Worm (Caenorhabditis elegans) whole organism, L3 larva: Measurements from ENCODE around the gene cdk-12.

ENCODE experiments used
- R02D3.7 ChIP-seq: fragments of 150-350 bp; optimal IDR thresholded peaks from 2 replicates; lab custom pipeline; 2014; ENCODE audit warnings: missing biosample characterization, missing genetic modification characterization
- ZK546.5 ChIP-seq: sonication (generic microtip); optimal IDR thresholded peaks from 2 replicates; lab custom pipeline; 2017; ENCODE audit warnings: missing biosample characterization, missing genetic modification characterization
- aly-2 ChIP-seq: fragments of 150-350 bp; optimal IDR thresholded peaks from 2 replicates; lab custom pipeline; 2014; ENCODE audit warnings: missing biosample characterization, missing genetic modification characterization
- ama-1 ChIP-seq: fragments of 150-350 bp; optimal IDR thresholded peaks from 2 replicates; lab custom pipeline; 2018
- ceh-16 ChIP-seq: sonication (generic microtip); optimal IDR thresholded peaks from 2 replicates; lab custom pipeline; 2017; ENCODE audit warnings: missing biosample characterization, missing genetic modification characterization
- ceh-28 ChIP-seq: fragments of 150-350 bp; optimal IDR thresholded peaks from 2 replicates; lab custom pipeline; 2014; ENCODE audit warnings: missing biosample characterization, missing genetic modification reagents, missing genetic modification characterization
- ceh-82 ChIP-seq: fragments of 150-350 bp; optimal IDR thresholded peaks from 2 replicates; lab custom pipeline; 2014; ENCODE audit warnings: missing biosample characterization, missing genetic modification characterization
- ceh-9 ChIP-seq: sonication (generic microtip); optimal IDR thresholded peaks from 2 replicates; lab custom pipeline; 2018; ENCODE audit warnings: missing biosample characterization, missing genetic modification characterization
- daf-12 ChIP-seq: fragments of 150-350 bp; optimal IDR thresholded peaks from 2 replicates; lab custom pipeline; 2014; ENCODE audit warnings: missing biosample characterization, missing genetic modification reagents, missing genetic modification characterization
- egl-27 ChIP-seq: sonication (generic microtip); optimal IDR thresholded peaks from 4 replicates; lab custom pipeline; 2017; ENCODE audit warnings: missing biosample characterization, missing genetic modification reagents, missing genetic modification characterization
- egl-5 ChIP-seq: fragments of 150-350 bp; optimal IDR thresholded peaks from 2 replicates; lab custom pipeline; 2017; ENCODE audit warnings: missing biosample characterization, missing genetic modification reagents, missing genetic modification characterization, inconsistent platforms
- elt-2 ChIP-seq: sonication (generic microtip); optimal IDR thresholded peaks from 2 replicates; lab custom pipeline; 2016; ENCODE audit warnings: missing genetic modification reagents, mild to moderate bottlenecking, missing genetic modification characterization, missing compliant biosample characterization
- elt-3 ChIP-seq, 3 experiments: fragments of 150-350 bp in 1 of 3; sonication (generic microtip) in 2 of 3; optimal IDR thresholded peaks; 2 replicates in 2 of 3; 4 replicates in 1 of 3; lab custom pipeline; 2014 to 2017; ENCODE audit warnings: missing biosample characterization in 3 of 3, missing genetic modification characterization in 3 of 3
- eor-1 ChIP-seq, 2 experiments: fragments of 150-350 bp; optimal IDR thresholded peaks; 2 replicates each; lab custom pipeline; 2014 to 2018; ENCODE audit warnings: missing biosample characterization in 2 of 2, missing genetic modification characterization in 2 of 2
- fkh-10 ChIP-seq: sonication (generic microtip); optimal IDR thresholded peaks from 2 replicates; lab custom pipeline; 2017; ENCODE audit warnings: missing biosample characterization, missing genetic modification reagents, missing genetic modification characterization
- fkh-2 ChIP-seq: fragments of 150-350 bp; optimal IDR thresholded peaks from 2 replicates; lab custom pipeline; 2014; ENCODE audit warnings: missing biosample characterization, missing genetic modification reagents, missing genetic modification characterization
- fos-1 ChIP-seq: fragments of 150-350 bp; optimal IDR thresholded peaks from 2 replicates; lab custom pipeline; 2014; ENCODE audit warnings: missing biosample characterization, missing genetic modification characterization
- hmg-11 ChIP-seq: sonication (generic microtip); optimal IDR thresholded peaks from 2 replicates; lab custom pipeline; 2016; ENCODE audit warnings: missing genetic modification characterization, missing compliant biosample characterization
- jun-1 ChIP-seq: fragments of 150-350 bp; optimal IDR thresholded peaks from 2 replicates; lab custom pipeline; 2014; ENCODE audit warnings: missing biosample characterization, missing genetic modification reagents, missing genetic modification characterization
- lin-15B ChIP-seq: fragments of 150-350 bp; optimal IDR thresholded peaks from 2 replicates; lab custom pipeline; 2014; ENCODE audit warnings: missing biosample characterization, missing genetic modification characterization
- lin-39 ChIP-seq: fragments of 150-350 bp; optimal IDR thresholded peaks from 2 replicates; lab custom pipeline; 2018; ENCODE audit warnings: missing biosample characterization, missing genetic modification reagents, missing genetic modification characterization
- lsy-12 ChIP-seq: sonication (generic microtip); optimal IDR thresholded peaks from 2 replicates; lab custom pipeline; 2016; ENCODE audit warnings: mild to moderate bottlenecking, missing genetic modification characterization, missing compliant biosample characterization
- mdl-1 ChIP-seq: fragments of 150-350 bp; optimal IDR thresholded peaks from 2 replicates; lab custom pipeline; 2014; ENCODE audit warnings: missing biosample characterization, missing genetic modification characterization
- mml-1 ChIP-seq: fragments of 150-350 bp; sonication (generic microtip); optimal IDR thresholded peaks from 3 replicates; lab custom pipeline; 2014; ENCODE audit warnings: missing biosample characterization, missing genetic modification characterization
- nfya-1 ChIP-seq: sonication (generic microtip); optimal IDR thresholded peaks from 2 replicates; lab custom pipeline; 2017; ENCODE audit warnings: missing genetic modification characterization, mild to moderate bottlenecking, missing compliant biosample characterization, antibody characterized with exemption, moderate library complexity; ENCODE audit not compliant: insufficient read depth
- nhr-11 ChIP-seq: fragments of 150-350 bp; optimal IDR thresholded peaks from 2 replicates; lab custom pipeline; 2014; ENCODE audit warnings: missing biosample characterization, missing genetic modification characterization
- nhr-23 ChIP-seq: fragments of 150-350 bp; optimal IDR thresholded peaks from 2 replicates; lab custom pipeline; 2014; ENCODE audit warnings: missing biosample characterization, missing genetic modification reagents, missing genetic modification characterization
- nhr-237 ChIP-seq: fragments of 150-350 bp; optimal IDR thresholded peaks from 2 replicates; lab custom pipeline; 2014; ENCODE audit warnings: missing biosample characterization, missing genetic modification characterization
- nhr-25 ChIP-seq: sonication (generic microtip); optimal IDR thresholded peaks from 2 replicates; lab custom pipeline; 2017; ENCODE audit warnings: missing biosample characterization, missing genetic modification characterization
- nhr-28 ChIP-seq: fragments of 150-350 bp; optimal IDR thresholded peaks from 2 replicates; lab custom pipeline; 2014; ENCODE audit warnings: missing biosample characterization, missing genetic modification characterization
- nhr-67 ChIP-seq: fragments of 150-350 bp; optimal IDR thresholded peaks from 2 replicates; lab custom pipeline; 2014; ENCODE audit warnings: missing biosample characterization, missing genetic modification characterization
- nhr-76 ChIP-seq: fragments of 150-350 bp; sonication (generic microtip); optimal IDR thresholded peaks from 5 replicates; lab custom pipeline; 2014; ENCODE audit warnings: missing biosample characterization, missing genetic modification characterization
- nhr-77 ChIP-seq: fragments of 150-350 bp; optimal IDR thresholded peaks from 2 replicates; lab custom pipeline; 2014; ENCODE audit warnings: missing biosample characterization, missing genetic modification characterization
- pha-4 ChIP-seq: fragments of 150-350 bp; optimal IDR thresholded peaks from 2 replicates; lab custom pipeline; 2014; ENCODE audit warnings: missing biosample characterization, missing genetic modification reagents, missing genetic modification characterization
- pqm-1 ChIP-seq: fragments of 150-350 bp; optimal IDR thresholded peaks from 2 replicates; lab custom pipeline; 2017; ENCODE audit warnings: missing biosample characterization, missing genetic modification characterization, inconsistent platforms
- sea-2 ChIP-seq: fragments of 150-350 bp; sonication (generic microtip); optimal IDR thresholded peaks from 4 replicates; lab custom pipeline; 2014; ENCODE audit warnings: missing biosample characterization, missing genetic modification reagents, missing genetic modification characterization
- skn-1 ChIP-seq: fragments of 150-350 bp; optimal IDR thresholded peaks from 2 replicates; lab custom pipeline; 2014; ENCODE audit warnings: missing biosample characterization, missing genetic modification characterization
- snpc-4 ChIP-seq: fragments of 150-350 bp; optimal IDR thresholded peaks from 2 replicates; lab custom pipeline; 2014; ENCODE audit warnings: missing biosample characterization, missing genetic modification characterization
- tbx-2 ChIP-seq: sonication (generic microtip); optimal IDR thresholded peaks from 2 replicates; lab custom pipeline; 2016; ENCODE audit warnings: mild to moderate bottlenecking, missing genetic modification characterization, missing compliant biosample characterization
- unc-39 ChIP-seq: sonication (generic microtip); optimal IDR thresholded peaks from 4 replicates; lab custom pipeline; 2017; ENCODE audit warnings: missing biosample characterization, missing genetic modification characterization
- unc-62 ChIP-seq: fragments of 150-350 bp; sonication (generic microtip); optimal IDR thresholded peaks from 4 replicates; lab custom pipeline; 2014; ENCODE audit warnings: missing biosample characterization, missing genetic modification reagents, missing genetic modification characterization
- zag-1 ChIP-seq: fragments of 150-350 bp; optimal IDR thresholded peaks from 2 replicates; lab custom pipeline; 2014; ENCODE audit warnings: missing biosample characterization, missing genetic modification characterization
- ztf-11 ChIP-seq: fragments of 150-350 bp; optimal IDR thresholded peaks from 2 replicates; lab custom pipeline; 2014; ENCODE audit warnings: missing biosample characterization, missing genetic modification characterization
- ztf-4 ChIP-seq: fragments of 150-350 bp; optimal IDR thresholded peaks from 2 replicates; lab custom pipeline; 2014; ENCODE audit warnings: missing biosample characterization, missing genetic modification characterization

Gene cdk-12

ce11 chrIII:4284732-4285165 lies 48.0 kb upstream of the cdk-12 start (continued):
- TF ChIP-seq skn-1 (no peak), elt-2 (tag; lab: Kevin White, UChicago) (peak; percentile 77), lsy-12 (tag; lab: Kevin White, UChicago) (peak; percentile 76), daf-12 (tag; lab: Kevin White, UChicago) (no peak), egl-5 (tag; lab: Kevin White, UChicago) (no peak)

- TF ChIP-seq ceh-9 (tag; lab: Kevin White, UChicago) = no peak
- TF ChIP-seq egl-5 (tag; lab: Kevin White, UChicago) = no peak
- TF ChIP-seq nhr-11 (tag; lab: Kevin White, UChicago) = no peak
- no peak for TF ChIP-seq mdl-1 (tag; lab: Kevin White, UChicago)
- no peak for TF ChIP-seq ztf-11
- TF ChIP-seq ama-1 (lab: Kevin White, UChicago) = no peak
- no peak for TF ChIP-seq lsy-12 (tag; lab: Kevin White, UChicago)
- TF ChIP-seq nhr-76 (tag; lab: Kevin White, UChicago) = no peak
- TF ChIP-seq nhr-28 = no peak
- no peak for TF ChIP-seq lin-15B (tag; lab: Kevin White, UChicago)
- no peak for TF ChIP-seq jun-1 (tag; lab: Kevin White, UChicago)
- no peak for TF ChIP-seq unc-62
- TF ChIP-seq eor-1 (tag; optimal IDR thresholded peaks at IDR 0.05; lab: Kevin White, UChicago) = no peak
- no peak for TF ChIP-seq nhr-237 (tag; lab: Kevin White, UChicago)
- no peak for TF ChIP-seq pha-4 (tag; lab: Kevin White, UChicago)
- TF ChIP-seq egl-27 (tag; lab: Kevin White, UChicago) = no peak
- no peak for TF ChIP-seq ceh-28 (tag; lab: Kevin White, UChicago)
- no peak for TF ChIP-seq ceh-16 (tag; lab: Kevin White, UChicago)
Observed at ce11 chrIII:4287379-4287778, 45.4 kb upstream of the cdk-12 start, which contains the start of gene R10E4.3. Gene R10E4.3 (minus strand): TSS chrIII:4287479.

ce11 chrIII:4289952-4290351 lies 42.8 kb upstream of the cdk-12 start:
- no peak for TF ChIP-seq ceh-82 (tag; lab: Kevin White, UChicago)
- no peak for TF ChIP-seq elt-2 (tag; lab: Kevin White, UChicago)
- TF ChIP-seq pqm-1 = no peak
- no peak for TF ChIP-seq eor-1 (tag; optimal IDR thresholded peaks at IDR 0.05; lab: Kevin White, UChicago)
- TF ChIP-seq nhr-25 (tag; lab: Kevin White, UChicago) = no peak
- no peak for TF ChIP-seq daf-12 (tag; lab: Kevin White, UChicago)
- no peak for TF ChIP-seq unc-62
- TF ChIP-seq nhr-77 = no peak
- TF ChIP-seq ama-1 (lab: Kevin White, UChicago) = no peak
- no peak for TF ChIP-seq unc-39 (tag; lab: Kevin White, UChicago)
- TF ChIP-seq lin-15B (tag; lab: Kevin White, UChicago) = no peak
- TF ChIP-seq lsy-12 (tag; lab: Kevin White, UChicago) = no peak

ce11 chrIII:4291216-4291691 lies 41.5 kb upstream of the cdk-12 start, which contains the start of gene mcm-5:
Gene mcm-5 (minus strand): TSS chrIII:4291266.
- TF ChIP-seq jun-1 (tag; lab: Kevin White, UChicago) (no peak), nhr-237 (tag; lab: Kevin White, UChicago) (no peak), ztf-4 (no peak), egl-27 (tag; lab: Kevin White, UChicago) (no peak), ceh-9 (tag; lab: Kevin White, UChicago) (no peak), skn-1 (no peak), daf-12 (tag; lab: Kevin White, UChicago) (no peak), nhr-76 (tag; lab: Kevin White, UChicago) (no peak), ceh-28 (tag; lab: Kevin White, UChicago) (peak; percentile 26), nfya-1 (tag; lab: Kevin White, UChicago) (peak; percentile 56), sea-2 (GFP tag; lab: Kevin White, UChicago) (no peak), fkh-2 (no peak), eor-1 (tag; optimal IDR thresholded peaks at IDR 0.05; lab: Kevin White, UChicago) (no peak), nhr-25 (tag; lab: Kevin White, UChicago) (peak; percentile 36), R02D3.7 (tag; lab: Kevin White, UChicago) (no peak), lsy-12 (tag; lab: Kevin White, UChicago) (no peak), ZK546.5 (tag; lab: Kevin White, UChicago) (no peak), lin-15B (tag; lab: Kevin White, UChicago) (peak; percentile 50), pqm-1 (no peak), fos-1 (no peak), tbx-2 (tag; lab: Kevin White, UChicago) (no peak), mml-1 (tag; lab: Kevin White, UChicago) (no peak), elt-2 (tag; lab: Kevin White, UChicago) (no peak), fkh-10 (GFP tag; lab: Kevin White, UChicago) (no peak), nhr-23 (tag; lab: Kevin White, UChicago) (peak; percentile 31), aly-2 (tag; lab: Kevin White, UChicago) (no peak), nhr-77 (no peak), snpc-4 (no peak), pha-4 (tag; lab: Kevin White, UChicago) (peak; percentile 69), nhr-67 (no peak), lin-39 (tag; lab: Kevin White, UChicago) (peak; percentile 37), zag-1 (tag; lab: Kevin White, UChicago) (no peak), nhr-11 (tag; lab: Kevin White, UChicago) (no peak), elt-3 (tag; optimal IDR thresholded peaks at IDR 0.05; lab: Kevin White, UChicago) (no peak), nhr-28 (no peak), ceh-16 (tag; lab: Kevin White, UChicago) (no peak), hmg-11 (peak; percentile 50)
